Fruit fly (Drosophila melanogaster) whole organism, embryonic: ENCODE results near the gene Srp14.

ENCODE experiments used
- ATbp ChIP-seq: fragments of 200-800 bp; sonication (Bioruptor generic); optimal IDR thresholded peaks from 2 replicates; lab custom pipeline; 2017; ENCODE audit warnings: missing biosample characterization, mild to moderate bottlenecking, missing genetic modification characterization, missing genetic modification reagents
- Adf1 ChIP-seq: fragments of 200-800 bp; sonication (Bioruptor generic); IDR thresholded peaks from 2 replicates; pipeline ENCODE4 v1.3.6; 2022; ENCODE audit warnings: missing biosample characterization, missing genetic modification characterization
- Atf3 ChIP-seq: fragments of 200-800 bp; sonication (Bioruptor generic); optimal IDR thresholded peaks from 3 replicates; lab custom pipeline; 2016; ENCODE audit warnings: missing biosample characterization, missing genetic modification characterization
- CG1024 ChIP-seq: fragments of 200-800 bp; sonication (Bioruptor generic); IDR thresholded peaks from 2 replicates; pipeline ENCODE4 v1.3.6; 2022; ENCODE audit warnings: missing biosample characterization, missing genetic modification characterization
- CG12236 ChIP-seq: fragments of 200-800 bp; sonication (Bioruptor generic); optimal IDR thresholded peaks from 2 replicates; lab custom pipeline; 2016; ENCODE audit warnings: missing biosample characterization, missing genetic modification characterization
- CG13296 ChIP-seq: fragments of 200-800 bp; sonication (Bioruptor generic); optimal IDR thresholded peaks from 3 replicates; lab custom pipeline; 2018; ENCODE audit warnings: missing biosample characterization, mild to moderate bottlenecking, missing genetic modification characterization
- CG13894 ChIP-seq: fragments of 200-800 bp; sonication (Bioruptor generic); optimal IDR thresholded peaks from 3 replicates; lab custom pipeline; 2018; ENCODE audit warnings: missing biosample characterization, mild to moderate bottlenecking, missing genetic modification characterization, moderate library complexity
- CG14441 ChIP-seq: fragments of 200-800 bp; sonication (Bioruptor generic); IDR thresholded peaks from 2 replicates; pipeline ENCODE4 v1.3.6; 2022; ENCODE audit warnings: missing biosample characterization, missing genetic modification characterization
- CG14965 ChIP-seq: fragments of 200-800 bp; sonication (Bioruptor generic); optimal IDR thresholded peaks from 2 replicates; lab custom pipeline; 2016; ENCODE audit warnings: missing biosample characterization, missing genetic modification characterization, borderline replicate concordance
- CG15514 ChIP-seq: fragments of 200-800 bp; sonication (Bioruptor generic); optimal IDR thresholded peaks from 3 replicates; lab custom pipeline; 2017; ENCODE audit warnings: missing biosample characterization, missing genetic modification characterization, mild to moderate bottlenecking, moderate library complexity, missing genetic modification reagents
- CG17361 ChIP-seq: fragments of 200-800 bp; sonication (Bioruptor generic); IDR thresholded peaks from 3 replicates; pipeline ENCODE4 v1.3.6; 2022; ENCODE audit warnings: missing biosample characterization, missing genetic modification characterization
- CG30020 ChIP-seq: fragments of 200-800 bp; optimal IDR thresholded peaks from 2 replicates; lab custom pipeline; 2019; ENCODE audit warnings: missing biosample characterization, mild to moderate bottlenecking, missing genetic modification characterization, moderate library complexity
- CG3407 ChIP-seq: fragments of 200-800 bp; sonication (Bioruptor generic); optimal IDR thresholded peaks from 2 replicates; lab custom pipeline; 2018; ENCODE audit warnings: missing biosample characterization, mild to moderate bottlenecking, missing genetic modification characterization
- CG42726 ChIP-seq: fragments of 200-800 bp; sonication (Bioruptor generic); IDR thresholded peaks from 2 replicates; pipeline ENCODE4 v1.3.6; 2022; ENCODE audit warnings: missing biosample characterization, missing genetic modification characterization; ENCODE audit not compliant: partially characterized antibody
- CG4730 ChIP-seq: fragments of 200-800 bp; sonication (Bioruptor generic); IDR thresholded peaks from 2 replicates; pipeline ENCODE4 v1.3.6; 2022; ENCODE audit warnings: missing biosample characterization, missing genetic modification characterization
- CG6689 ChIP-seq: fragments of 200-800 bp; sonication (Bioruptor generic); IDR thresholded peaks from 2 replicates; pipeline ENCODE4 v1.3.6; 2022; ENCODE audit warnings: missing biosample characterization, missing genetic modification characterization
- CG7556 ChIP-seq: fragments of 200-800 bp; sonication (Bioruptor generic); optimal IDR thresholded peaks from 2 replicates; lab custom pipeline; 2017; ENCODE audit warnings: missing biosample characterization, mild to moderate bottlenecking, missing genetic modification characterization
- CrebB ChIP-seq: fragments of 200-800 bp; sonication (Bioruptor generic); optimal IDR thresholded peaks from 3 replicates; lab custom pipeline; 2018; ENCODE audit warnings: missing biosample characterization, mild to moderate bottlenecking, missing genetic modification characterization
- Dip2 ChIP-seq: fragments of 200-800 bp; sonication (Bioruptor generic); IDR thresholded peaks from 2 replicates; pipeline ENCODE4 v1.3.6; 2022; ENCODE audit warnings: missing biosample characterization, missing genetic modification characterization
- Doc3 ChIP-seq: fragments of 200-800 bp; sonication (Bioruptor generic); IDR thresholded peaks from 3 replicates; pipeline ENCODE4 v1.3.6; 2022; ENCODE audit warnings: missing biosample characterization, missing genetic modification characterization; ENCODE audit not compliant: partially characterized antibody
- HLH4C ChIP-seq: fragments of 200-800 bp; sonication (Bioruptor generic); IDR thresholded peaks from 3 replicates; pipeline ENCODE4 v1.3.6; 2022; ENCODE audit warnings: missing biosample characterization, missing genetic modification characterization; ENCODE audit not compliant: partially characterized antibody
- Hey ChIP-seq: fragments of 200-800 bp; sonication (Bioruptor generic); optimal IDR thresholded peaks from 3 replicates; lab custom pipeline; 2018; ENCODE audit warnings: missing biosample characterization, mild to moderate bottlenecking, missing genetic modification characterization
- Hmx ChIP-seq: fragments of 200-800 bp; sonication (Bioruptor generic); optimal IDR thresholded peaks from 2 replicates; lab custom pipeline; 2016; ENCODE audit warnings: missing biosample characterization, missing genetic modification characterization
- Hr3 ChIP-seq: fragments of 200-800 bp; sonication (Bioruptor generic); optimal IDR thresholded peaks from 3 replicates; lab custom pipeline; 2016; ENCODE audit warnings: missing biosample characterization, missing genetic modification characterization
- Hr39 ChIP-seq: fragments of >200 bp; optimal IDR thresholded peaks from 2 replicates; lab custom pipeline; 2017
- Hsf ChIP-seq: fragments of 200-800 bp; sonication (Bioruptor generic); optimal IDR thresholded peaks from 3 replicates; lab custom pipeline; 2016; ENCODE audit warnings: missing biosample characterization, missing genetic modification characterization
- MTF-1 ChIP-seq: fragments of 200-800 bp; sonication (Bioruptor generic); optimal IDR thresholded peaks from 2 replicates; lab custom pipeline; 2018; ENCODE audit warnings: missing biosample characterization, mild to moderate bottlenecking, missing genetic modification characterization, borderline replicate concordance
- Oaz ChIP-seq: fragments of 200-800 bp; sonication (Bioruptor generic); IDR thresholded peaks from 2 replicates; pipeline ENCODE4 v1.3.6; 2022; ENCODE audit warnings: missing biosample characterization, missing genetic modification characterization
- Optix ChIP-seq: fragments of 200-800 bp; sonication (Bioruptor generic); IDR thresholded peaks from 3 replicates; pipeline ENCODE4 v1.3.6; 2022; ENCODE audit warnings: missing biosample characterization, missing genetic modification characterization
- Ptx1 ChIP-seq: fragments of 200-800 bp; sonication (Bioruptor generic); IDR thresholded peaks from 2 replicates; pipeline ENCODE4 v1.3.6; 2022; ENCODE audit warnings: missing biosample characterization, missing genetic modification characterization
- Taf1 ChIP-seq: fragments of 200-800 bp; sonication (Bioruptor generic); IDR thresholded peaks from 2 replicates; pipeline ENCODE4 v1.3.6; 2022; ENCODE audit warnings: missing biosample characterization, missing genetic modification characterization
- Tbp ChIP-seq: fragments of >200 bp; optimal IDR thresholded peaks from 2 replicates; lab custom pipeline; 2018; ENCODE audit warnings: missing biosample characterization, missing genetic modification characterization
- ab ChIP-seq: fragments of 200-800 bp; sonication (Bioruptor generic); optimal IDR thresholded peaks from 2 replicates; lab custom pipeline; 2016; ENCODE audit warnings: missing biosample characterization, missing genetic modification characterization
- cato ChIP-seq: fragments of 200-800 bp; sonication (Bioruptor generic); optimal IDR thresholded peaks from 2 replicates; lab custom pipeline; 2016; ENCODE audit warnings: missing biosample characterization, missing genetic modification characterization, borderline replicate concordance
- dysf ChIP-seq: fragments of 200-800 bp; sonication (Bioruptor generic); IDR thresholded peaks from 3 replicates; pipeline ENCODE4 v1.3.6; 2022; ENCODE audit warnings: missing biosample characterization, missing genetic modification characterization
- en ChIP-seq: fragments of 200-800 bp; sonication (Bioruptor generic); optimal IDR thresholded peaks from 2 replicates; lab custom pipeline; 2016; ENCODE audit warnings: missing biosample characterization, missing genetic modification characterization
- eyg ChIP-seq: fragments of 200-800 bp; sonication (Bioruptor generic); optimal IDR thresholded peaks from 3 replicates; lab custom pipeline; 2016; ENCODE audit warnings: missing biosample characterization, missing genetic modification characterization
- gcm2 ChIP-seq: fragments of 200-800 bp; sonication (Bioruptor generic); optimal IDR thresholded peaks from 2 replicates; lab custom pipeline; 2016; ENCODE audit warnings: missing biosample characterization, missing genetic modification characterization
- gfzf ChIP-seq: fragments of 200-800 bp; sonication (Bioruptor generic); optimal IDR thresholded peaks from 2 replicates; lab custom pipeline; 2016; ENCODE audit warnings: missing biosample characterization, mild to moderate bottlenecking, missing genetic modification characterization, moderate library complexity
- grn ChIP-seq: fragments of 200-800 bp; sonication (Bioruptor generic); optimal IDR thresholded peaks from 3 replicates; lab custom pipeline; 2017; ENCODE audit warnings: missing biosample characterization, missing genetic modification characterization
- insv ChIP-seq, 2 experiments: fragments of 200-800 bp; sonication (Bioruptor generic); optimal IDR thresholded peaks; 3 replicates each; lab custom pipeline; 2016 to 2018; ENCODE audit warnings: missing biosample characterization in 2 of 2, missing genetic modification characterization in 2 of 2
- kay ChIP-seq: fragments of 200-800 bp; sonication (Bioruptor generic); optimal IDR thresholded peaks from 2 replicates; lab custom pipeline; 2016; ENCODE audit warnings: missing biosample characterization, missing genetic modification characterization
- mam ChIP-seq: fragments of 200-800 bp; sonication (Bioruptor generic); optimal IDR thresholded peaks from 3 replicates; lab custom pipeline; 2016; ENCODE audit warnings: missing biosample characterization, missing genetic modification characterization
- org-1 ChIP-seq: fragments of 200-800 bp; sonication (Bioruptor generic); optimal IDR thresholded peaks from 2 replicates; lab custom pipeline; 2017; ENCODE audit warnings: missing biosample characterization, missing genetic modification characterization
- pfk ChIP-seq: fragments of 200-800 bp; sonication (Bioruptor generic); optimal IDR thresholded peaks from 2 replicates; lab custom pipeline; 2018; ENCODE audit warnings: missing biosample characterization, mild to moderate bottlenecking, missing genetic modification characterization, moderate library complexity
- prd ChIP-seq, 3 experiments: fragments of >200 bp in 2 of 3; fragments of 200-800 bp in 1 of 3; sonication (Bioruptor generic) in 1 of 3; optimal IDR thresholded peaks in 2 of 3; IDR thresholded peaks in 1 of 3; 2 replicates in 2 of 3; 3 replicates in 1 of 3; pipeline versions ENCODE4 v1.3.6 to Lab custom; 2017 to 2022; ENCODE audit warnings: missing biosample characterization in 1 of 3, missing genetic modification characterization in 1 of 3
- sr ChIP-seq: fragments of 200-800 bp; sonication (Bioruptor generic); IDR thresholded peaks from 3 replicates; pipeline ENCODE4 v1.3.6; 2022; ENCODE audit warnings: missing biosample characterization, missing genetic modification characterization
- tin ChIP-seq: fragments of 200-800 bp; sonication (Bioruptor generic); optimal IDR thresholded peaks from 3 replicates; lab custom pipeline; 2016; ENCODE audit warnings: missing biosample characterization, missing genetic modification characterization

Srp14 gene

dm6 chr3R:20594194-20595144 is 14.6 kb downstream of the Srp14 start (continued):
- TF ChIP-seq eyg (GFP tag; lab: Kevin White, UChicago) (no peak), CG1024 (GFP tag; lab: Robert Waterston, UW) (peak; percentile 49; the same call in 1 of the 2 replicates), CG7556 (GFP tag; lab: Kevin White, UChicago) (peak; percentile 95), insv (GFP tag; optimal IDR thresholded peaks at IDR 0.05; lab: Kevin White, UChicago) (peak in 1 of 2 experiments; percentile 24), kay (GFP tag; lab: Kevin White, UChicago) (peak; percentile 43), Doc3 (GFP tag; lab: Robert Waterston, UW) (no peak), Hmx (GFP tag; lab: Kevin White, UChicago) (no peak), CG15514 (GFP tag; lab: Kevin White, UChicago) (peak; percentile 42), Hey (tag; lab: Kevin White, UChicago) (no peak), CG30020 (tag; lab: Kevin White, UChicago) (peak; percentile 72), prd (optimal IDR thresholded peaks at IDR 0.05; lab: Kevin White, UChicago) (no peak), prd (GFP tag; IDR thresholded peaks at IDR 0.05; lab: Robert Waterston, UW) (peak; percentile 86), CG17361 (peak; percentile 98), Hsf (GFP tag; lab: Kevin White, UChicago) (peak; percentile 25), CG14965 (GFP tag; lab: Kevin White, UChicago) (no peak), gcm2 (GFP tag; lab: Kevin White, UChicago) (no peak), tin (GFP tag; lab: Kevin White, UChicago) (peak; percentile 85), CG6689 (peak; percentile 92), sr (GFP tag; lab: Robert Waterston, UW) (no peak), Oaz (GFP tag; lab: Robert Waterston, UW) (peak; percentile 42; the same call in 1 of the 2 replicates), Optix (GFP tag; lab: Robert Waterston, UW) (peak; percentile 52; the same call in 1 of the 3 replicates), CG3407 (GFP tag; lab: Kevin White, UChicago) (peak; percentile 88), pfk (GFP tag; lab: Kevin White, UChicago) (peak; percentile 13), dysf (GFP tag; lab: Robert Waterston, UW) (peak; percentile 88), Hr3 (peak; percentile 85), en (GFP tag; lab: Kevin White, UChicago) (no peak), ab (GFP tag; lab: Kevin White, UChicago) (no peak), CrebB (no peak), org-1 (GFP tag; lab: Kevin White, UChicago) (peak; percentile 86), Ptx1 (GFP tag; lab: Robert Waterston, UW) (peak; percentile 89), Hr39 (lab: Kevin White, UChicago) (no peak), MTF-1 (peak; percentile 45), Adf1 (GFP tag; lab: Robert Waterston, UW) (no peak; the same call in 1 of the 2 replicates), Dip2 (GFP tag; lab: Robert Waterston, UW) (no peak), Tbp (GFP tag; lab: Kevin White, UChicago) (no peak), mam (no peak), cato (GFP tag; lab: Kevin White, UChicago) (peak; percentile 79), CG13296 (GFP tag; lab: Kevin White, UChicago) (peak; percentile 83), gfzf (no peak), Atf3 (no peak), grn (no peak), CG14441 (peak; percentile 64), CG42726 (GFP tag; lab: Robert Waterston, UW) (no peak), HLH4C (GFP tag; lab: Robert Waterston, UW) (no peak), CG13894 (tag; lab: Kevin White, UChicago) (no peak), ATbp (GFP tag; lab: Kevin White, UChicago) (peak; percentile 91), Taf1 (no peak), CG12236 (GFP tag; lab: Kevin White, UChicago) (no peak), CG4730 (GFP tag; lab: Robert Waterston, UW) (peak; percentile 52)
